Worm (Caenorhabditis elegans) whole organism, mixed stage, embryonic: ENCODE results near the gene F35G2.1.

Source experiments
- flh-1 ChIP-seq: fragments of 200-800 bp; sonication (Bioruptor generic); optimal IDR thresholded peaks from 2 replicates; lab custom pipeline; 2018; ENCODE audit warnings: mild to moderate bottlenecking, missing genetic modification characterization, moderate library complexity, missing compliant biosample characterization
- nhr-76 ChIP-seq: sonication (generic microtip); optimal IDR thresholded peaks from 2 replicates; lab custom pipeline; 2017; ENCODE audit warnings: missing biosample characterization, missing genetic modification characterization
- pha-4 ChIP-seq: fragments of 150-350 bp; optimal IDR thresholded peaks from 2 replicates; lab custom pipeline; 2018; ENCODE audit warnings: missing biosample characterization, missing genetic modification reagents, missing genetic modification characterization
- sptf-1 ChIP-seq: sonication (generic microtip); optimal IDR thresholded peaks from 2 replicates; lab custom pipeline; 2017; ENCODE audit warnings: mild to moderate bottlenecking, missing genetic modification characterization, moderate library complexity, missing compliant biosample characterization
- unc-39 ChIP-seq: fragments of 150-350 bp; optimal IDR thresholded peaks from 2 replicates; lab custom pipeline; 2014; ENCODE audit warnings: missing biosample characterization, missing genetic modification characterization
- unc-62 ChIP-seq: fragments of 150-350 bp; optimal IDR thresholded peaks from 2 replicates; lab custom pipeline; 2014; ENCODE audit warnings: missing biosample characterization, missing genetic modification reagents, missing genetic modification characterization

DNA sequence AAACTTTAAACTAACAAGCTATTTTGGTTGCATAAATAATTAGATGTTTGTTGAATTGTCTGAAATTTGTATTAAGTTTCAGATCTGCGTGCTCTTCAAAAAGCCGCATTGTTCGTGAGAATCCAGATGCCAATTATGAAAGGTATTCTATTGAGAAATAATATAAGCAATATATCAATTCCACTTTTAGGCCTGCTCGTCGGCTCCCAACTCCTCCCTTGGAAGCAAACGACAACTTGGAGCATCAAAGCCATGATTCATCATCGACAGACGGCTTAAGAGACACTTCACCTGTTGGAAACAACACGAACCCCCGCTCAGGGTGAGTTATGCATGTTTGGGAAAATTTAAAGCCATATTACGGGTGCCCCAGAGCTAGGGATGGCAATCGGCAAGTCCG, 40.3 kb upstream of the F35G2.1 start:
- TF ChIP-seq sptf-1 (tag; lab: Kevin White, UChicago) (no peak), pha-4 (tag; lab: Kevin White, UChicago) (no peak), nhr-76 (tag; lab: Kevin White, UChicago) (no peak), unc-39 (tag; lab: Kevin White, UChicago) (no peak), unc-62 (GFP tag; lab: Kevin White, UChicago) (no peak), flh-1 (GFP tag; lab: Kevin White, UChicago) (no peak)
